Worm (Caenorhabditis elegans): ENCODE data around the gene eef-1A.2.

eef-1A.2 gene

DNA sequence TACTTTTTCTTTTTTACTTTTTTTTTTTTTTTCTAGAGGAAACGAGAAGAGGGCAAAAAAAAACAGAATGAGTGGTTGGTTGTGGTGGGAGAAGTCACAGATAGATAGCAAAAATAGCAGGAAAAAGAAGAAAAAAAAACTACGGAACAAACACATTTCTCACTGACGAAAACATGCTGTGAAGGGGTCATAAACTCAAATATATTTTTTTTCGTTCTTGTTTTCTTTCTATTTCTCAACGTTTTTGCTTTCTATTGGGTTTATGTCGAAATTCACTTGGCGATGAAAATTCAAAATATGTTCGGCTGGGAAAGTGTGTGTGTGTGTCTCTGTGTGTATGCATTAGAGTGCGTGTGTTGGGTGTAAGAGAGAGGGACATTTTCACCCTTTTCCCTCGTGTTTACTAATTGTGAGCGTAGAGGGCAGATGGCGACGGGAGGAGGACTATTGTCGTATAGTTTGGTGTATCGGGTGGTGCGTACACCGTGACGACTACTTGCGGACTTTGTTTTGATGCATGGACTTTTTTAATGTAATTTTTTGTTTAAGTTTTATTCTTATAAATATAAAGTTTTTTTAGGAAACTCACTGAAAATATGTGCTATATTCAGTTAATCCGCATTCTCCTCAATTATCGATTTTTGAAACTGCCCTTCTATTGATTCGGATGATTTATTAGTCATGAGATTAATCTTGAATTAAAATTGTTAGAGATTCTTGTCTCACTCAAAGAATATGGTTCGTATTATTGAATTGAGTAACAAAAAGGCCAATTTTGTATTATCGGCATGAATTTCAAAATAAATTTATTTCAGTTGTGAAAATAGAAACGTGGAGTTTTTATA lies 13.9 kb upstream of the eef-1A.2 start (continued):
- TF ChIP-seq mef-2 (tag; optimal IDR thresholded peaks at IDR 0.05) = no peak
- TF ChIP-seq nhr-47 (tag; optimal IDR thresholded peaks at IDR 0.05) = peak; percentile 60
- no peak for TF ChIP-seq ceh-88 (GFP tag; IDR thresholded peaks at IDR 0.05)
- TF ChIP-seq snu-23 (GFP tag; optimal IDR thresholded peaks at IDR 0.05) = peak; percentile 77
- peak; percentile 20; the same call in 1 of the 2 replicates for TF ChIP-seq isw-1 (GFP tag; IDR thresholded peaks at IDR 0.05)
- TF ChIP-seq C16A3.4 (tag; optimal IDR thresholded peaks at IDR 0.05) = peak; percentile 52
- TF ChIP-seq sup-37 (GFP tag; optimal IDR thresholded peaks at IDR 0.05) = no peak
- peak; percentile 42 for TF ChIP-seq fkh-8 (tag; optimal IDR thresholded peaks at IDR 0.05)
- no peak for TF ChIP-seq mab-9 (GFP tag; IDR thresholded peaks at IDR 0.05)
- TF ChIP-seq sox-4 (tag; optimal IDR thresholded peaks at IDR 0.05) = no peak
- no peak for TF ChIP-seq ets-5 (GFP tag; IDR thresholded peaks at IDR 0.05)
- TF ChIP-seq hlh-17 (GFP tag; optimal IDR thresholded peaks at IDR 0.05; ENCODE audit: borderline replicate concordance) = no peak
- TF ChIP-seq unc-86 (tag; optimal IDR thresholded peaks at IDR 0.05) = peak; percentile 41
- TF ChIP-seq C34B4.2 (tag; optimal IDR thresholded peaks at IDR 0.05) = no peak
- no peak for TF ChIP-seq nhr-84 (tag; optimal IDR thresholded peaks at IDR 0.05)
- no peak for TF ChIP-seq fkh-10 (GFP tag; optimal IDR thresholded peaks at IDR 0.05)
- TF ChIP-seq lsy-2 (tag; optimal IDR thresholded peaks at IDR 0.05) = peak; percentile 47 to 68
- peak; percentile 88 for TF ChIP-seq blmp-1 (tag; optimal IDR thresholded peaks at IDR 0.05)
- peak; percentile 53 for TF ChIP-seq rnt-1 (tag; optimal IDR thresholded peaks at IDR 0.05)
- TF ChIP-seq nhr-76 (tag; optimal IDR thresholded peaks at IDR 0.05) = no peak
- TF ChIP-seq unc-62 (GFP tag; optimal IDR thresholded peaks at IDR 0.05) = no peak
- TF ChIP-seq lin-13 (GFP tag; optimal IDR thresholded peaks at IDR 0.05) = no peak
- TF ChIP-seq sptf-1 (tag; optimal IDR thresholded peaks at IDR 0.05) = no peak
- TF ChIP-seq elt-2 (tag; optimal IDR thresholded peaks at IDR 0.05) = no peak
- peak; percentile 66 for TF ChIP-seq mep-1 (tag; optimal IDR thresholded peaks at IDR 0.05)
- TF ChIP-seq unc-130 (tag; optimal IDR thresholded peaks at IDR 0.05) = peak; percentile 10
- no peak for TF ChIP-seq nhr-77 (tag; optimal IDR thresholded peaks at IDR 0.05)
- no peak for TF ChIP-seq alr-1 (tag; optimal IDR thresholded peaks at IDR 0.05; ENCODE audit: borderline replicate concordance)
- TF ChIP-seq ama-1 (optimal IDR thresholded peaks at IDR 0.05) = peak; percentile 33
- TF ChIP-seq fos-1 (tag; optimal IDR thresholded peaks at IDR 0.05) = no peak
- no peak for TF ChIP-seq egl-27 (tag; optimal IDR thresholded peaks at IDR 0.05)
- TF ChIP-seq C04F5.9 (tag; optimal IDR thresholded peaks at IDR 0.05) = no peak
- TF ChIP-seq pqm-1 (tag; optimal IDR thresholded peaks at IDR 0.05) = no peak
- TF ChIP-seq mdl-1 (tag; optimal IDR thresholded peaks at IDR 0.05) = peak in 1 of 2 experiments; percentile 63
- TF ChIP-seq ceh-8 (GFP tag; optimal IDR thresholded peaks at IDR 0.05) = no peak
- TF ChIP-seq nhr-12 (tag; optimal IDR thresholded peaks at IDR 0.05) = no peak
- peak; percentile 21 for TF ChIP-seq lir-3 (tag; optimal IDR thresholded peaks at IDR 0.05; ENCODE audit: poor library complexity)
- no peak for TF ChIP-seq snpc-4 (tag; optimal IDR thresholded peaks at IDR 0.05)

DNA sequence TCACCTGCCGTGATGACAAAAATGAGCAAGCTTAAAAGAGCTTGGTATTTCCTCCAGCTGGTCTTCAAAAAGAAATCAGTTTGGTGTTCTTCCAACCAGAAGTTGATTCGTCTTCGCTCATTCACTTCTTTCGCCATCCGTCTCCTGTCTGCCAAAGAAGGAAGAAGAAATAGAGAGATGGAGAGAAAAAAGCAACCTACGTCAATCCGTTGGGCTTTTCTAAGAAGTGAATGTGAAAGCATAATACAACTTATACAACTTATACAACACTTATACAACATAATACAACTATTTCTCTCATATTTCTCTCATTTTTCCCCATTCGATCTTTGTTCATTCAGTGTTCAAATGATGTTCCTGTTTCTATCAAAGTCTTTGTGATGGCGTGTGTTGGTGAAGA lies 12.5 kb upstream of the eef-1A.2 start:
- no peak for TF ChIP-seq C16A3.4 (tag; optimal IDR thresholded peaks at IDR 0.05)
- TF ChIP-seq snpc-4 (tag; optimal IDR thresholded peaks at IDR 0.05) = no peak
- no peak for TF ChIP-seq zag-1 (tag; optimal IDR thresholded peaks at IDR 0.05)
- no peak for TF ChIP-seq ces-1 (GFP tag; optimal IDR thresholded peaks at IDR 0.05)
- peak; percentile 70 for TF ChIP-seq sox-4 (tag; optimal IDR thresholded peaks at IDR 0.05)
- TF ChIP-seq nhr-28 (tag; optimal IDR thresholded peaks at IDR 0.05) = no peak
- TF ChIP-seq lsy-2 (tag; optimal IDR thresholded peaks at IDR 0.05) = peak; percentile 15 to 23
- TF ChIP-seq fkh-4 (tag; optimal IDR thresholded peaks at IDR 0.05; ENCODE audit: borderline replicate concordance) = no peak
- no peak for TF ChIP-seq ztf-4 (tag; optimal IDR thresholded peaks at IDR 0.05)
- peak; percentile 70 for TF ChIP-seq dsc-1 (tag; optimal IDR thresholded peaks at IDR 0.05)
- TF ChIP-seq fkh-8 (tag; optimal IDR thresholded peaks at IDR 0.05) = peak; percentile 84
- TF ChIP-seq ceh-8 (GFP tag; optimal IDR thresholded peaks at IDR 0.05) = no peak
- no peak for TF ChIP-seq nhr-90 (tag; optimal IDR thresholded peaks at IDR 0.05; ENCODE audit: poor library complexity)
- TF ChIP-seq vab-15 (tag; optimal IDR thresholded peaks at IDR 0.05) = no peak
- no peak for TF ChIP-seq elt-2 (tag; optimal IDR thresholded peaks at IDR 0.05)
- TF ChIP-seq lin-35 (GFP tag; optimal IDR thresholded peaks at IDR 0.05) = peak in 1 of 2 experiments; percentile 2
- no peak for TF ChIP-seq grh-1 (GFP tag; IDR thresholded peaks at IDR 0.05)
- TF ChIP-seq nhr-84 (tag; optimal IDR thresholded peaks at IDR 0.05) = no peak
- TF ChIP-seq elt-3 (tag; optimal IDR thresholded peaks at IDR 0.05) = no peak
- TF ChIP-seq ama-1 (optimal IDR thresholded peaks at IDR 0.05) = no peak
- no peak for TF ChIP-seq nhr-76 (tag; optimal IDR thresholded peaks at IDR 0.05)
- peak; percentile 41 for TF ChIP-seq swsn-7 (tag; optimal IDR thresholded peaks at IDR 0.05)
- no peak for TF ChIP-seq lin-39 (tag; optimal IDR thresholded peaks at IDR 0.05)

Data from whole organism, L1 larva.